Fruit fly (Drosophila melanogaster) whole organism, embryonic: ENCODE measurements around the gene yl.
A peak's percentile ranks its signal among the peaks of the same experiment; 100 is the strongest.

Source experiments
- CG10366 ChIP-seq: fragments of 200-800 bp; sonication (Bioruptor generic); IDR thresholded peaks from 2 replicates; pipeline ENCODE4 v1.3.6; 2022; ENCODE audit warnings: missing biosample characterization, missing genetic modification characterization
- CG10431 ChIP-seq: fragments of 200-800 bp; sonication (Bioruptor generic); optimal IDR thresholded peaks from 3 replicates; lab custom pipeline; 2018; ENCODE audit warnings: missing biosample characterization, mild to moderate bottlenecking, missing genetic modification characterization
- CG10543 ChIP-seq: fragments of 200-800 bp; sonication (Bioruptor generic); optimal IDR thresholded peaks from 3 replicates; lab custom pipeline; 2017; ENCODE audit warnings: missing biosample characterization, mild to moderate bottlenecking, missing genetic modification characterization, moderate library complexity
- CG10979 ChIP-seq: fragments of 200-800 bp; sonication (Bioruptor generic); optimal IDR thresholded peaks from 2 replicates; lab custom pipeline; 2018; ENCODE audit warnings: missing biosample characterization, mild to moderate bottlenecking, missing genetic modification characterization, moderate library complexity
- CG12219 ChIP-seq: fragments of 200-800 bp; sonication (Bioruptor generic); optimal IDR thresholded peaks from 3 replicates; lab custom pipeline; 2018; ENCODE audit warnings: missing biosample characterization, mild to moderate bottlenecking, missing genetic modification characterization
- CG1233 ChIP-seq: fragments of 200-800 bp; sonication (Bioruptor generic); optimal IDR thresholded peaks from 4 replicates; lab custom pipeline; 2018; ENCODE audit warnings: missing biosample characterization, mild to moderate bottlenecking, missing genetic modification characterization
- CG13424 ChIP-seq: fragments of 200-800 bp; sonication (Bioruptor generic); optimal IDR thresholded peaks from 2 replicates; lab custom pipeline; 2019; ENCODE audit warnings: missing biosample characterization, mild to moderate bottlenecking, missing genetic modification characterization, moderate library complexity
- CG15269 ChIP-seq: fragments of 200-800 bp; sonication (Bioruptor generic); optimal IDR thresholded peaks from 2 replicates; lab custom pipeline; 2018; ENCODE audit warnings: missing biosample characterization, mild to moderate bottlenecking, missing genetic modification characterization, moderate library complexity
- CG18011 ChIP-seq: fragments of 200-800 bp; sonication (Bioruptor generic); optimal IDR thresholded peaks from 2 replicates; lab custom pipeline; 2017; ENCODE audit warnings: missing biosample characterization, missing genetic modification characterization, mild to moderate bottlenecking, moderate library complexity, missing genotype
- CG3065 ChIP-seq: fragments of 200-800 bp; sonication (Bioruptor generic); optimal IDR thresholded peaks from 2 replicates; lab custom pipeline; 2016; ENCODE audit warnings: missing biosample characterization, missing genetic modification characterization
- CG31441 ChIP-seq: fragments of 200-800 bp; sonication (Bioruptor generic); IDR thresholded peaks from 2 replicates; pipeline ENCODE4 v1.3.6; 2022; ENCODE audit warnings: missing biosample characterization, missing genetic modification characterization
- CG4707 ChIP-seq: fragments of 200-800 bp; sonication (Bioruptor generic); optimal IDR thresholded peaks from 2 replicates; lab custom pipeline; 2018; ENCODE audit warnings: missing biosample characterization, mild to moderate bottlenecking, missing genetic modification characterization, moderate library complexity
- CG8478 ChIP-seq: fragments of >200 bp; optimal IDR thresholded peaks from 2 replicates; lab custom pipeline; 2018
- CG8765 ChIP-seq: fragments of 200-800 bp; sonication (Bioruptor generic); IDR thresholded peaks from 2 replicates; pipeline ENCODE4 v1.3.6; 2022; ENCODE audit warnings: missing biosample characterization, missing genetic modification characterization
- CG9437 ChIP-seq: fragments of 200-800 bp; sonication (Bioruptor generic); optimal IDR thresholded peaks from 2 replicates; lab custom pipeline; 2018; ENCODE audit warnings: missing biosample characterization, mild to moderate bottlenecking, missing genetic modification characterization
- CG9609 ChIP-seq: fragments of 200-800 bp; sonication (Bioruptor generic); optimal IDR thresholded peaks from 3 replicates; lab custom pipeline; 2016; ENCODE audit warnings: missing biosample characterization, missing genetic modification characterization
- CG9876 ChIP-seq: fragments of 200-800 bp; sonication (Bioruptor generic); optimal IDR thresholded peaks from 2 replicates; lab custom pipeline; 2016; ENCODE audit warnings: missing biosample characterization, missing genetic modification characterization
- D19B ChIP-seq: fragments of 200-800 bp; sonication (Bioruptor generic); optimal IDR thresholded peaks from 2 replicates; lab custom pipeline; 2017; ENCODE audit warnings: missing biosample characterization, mild to moderate bottlenecking, missing genetic modification characterization
- ERR ChIP-seq: fragments of 200-800 bp; sonication (Bioruptor generic); optimal IDR thresholded peaks from 2 replicates; lab custom pipeline; 2016; ENCODE audit warnings: missing biosample characterization, missing genetic modification characterization
- Eip74EF ChIP-seq, 2 experiments: fragments of 200-800 bp in 1 of 2; fragments of >200 bp in 1 of 2; sonication (Bioruptor generic) in 1 of 2; optimal IDR thresholded peaks; 2 replicates each; lab custom pipeline; 2017 to 2019; ENCODE audit warnings: missing biosample characterization in 2 of 2, missing genetic modification characterization in 2 of 2, mild to moderate bottlenecking in 1 of 2, moderate library complexity in 1 of 2
- Fer3 ChIP-seq: fragments of 200-800 bp; sonication (Bioruptor generic); optimal IDR thresholded peaks from 2 replicates; lab custom pipeline; 2018; ENCODE audit warnings: missing biosample characterization, mild to moderate bottlenecking, missing genetic modification characterization, moderate library complexity
- H15 ChIP-seq: fragments of 200-800 bp; sonication (Bioruptor generic); IDR thresholded peaks from 3 replicates; pipeline ENCODE4 v1.3.6; 2022; ENCODE audit warnings: missing biosample characterization, missing genetic modification characterization
- Kr ChIP-seq: fragments of 200-800 bp; sonication (Bioruptor generic); optimal IDR thresholded peaks from 2 replicates; lab custom pipeline; 2017; ENCODE audit warnings: missing biosample characterization, mild to moderate bottlenecking, missing genetic modification characterization
- Lhr ChIP-seq: fragments of 200-800 bp; sonication (Bioruptor generic); optimal IDR thresholded peaks from 3 replicates; lab custom pipeline; 2017; ENCODE audit warnings: mild to moderate bottlenecking, missing biosample characterization, missing genetic modification reagents, missing genetic modification characterization
- Med ChIP-seq: fragments of 200-800 bp; sonication (Bioruptor generic); peaks from one replicate; lab custom pipeline; 2016; ENCODE audit warnings: missing biosample characterization, missing genetic modification characterization, mild to moderate bottlenecking, inconsistent platforms, moderate library complexity
- Meics ChIP-seq: fragments of 200-800 bp; sonication (Bioruptor generic); optimal IDR thresholded peaks from 2 replicates; lab custom pipeline; 2017; ENCODE audit warnings: missing biosample characterization, mild to moderate bottlenecking, missing genetic modification characterization
- Nf-YC ChIP-seq: fragments of 200-800 bp; optimal IDR thresholded peaks from 3 replicates; lab custom pipeline; 2019; ENCODE audit warnings: missing biosample characterization, mild to moderate bottlenecking, missing genetic modification characterization, moderate library complexity
- Poxn ChIP-seq: fragments of 200-800 bp; sonication (Bioruptor generic); IDR thresholded peaks from 2 replicates; pipeline ENCODE4 v1.3.6; 2022; ENCODE audit warnings: missing biosample characterization, missing genetic modification characterization
- abd-A ChIP-seq: fragments of 200-800 bp; sonication (Bioruptor generic); optimal IDR thresholded peaks from 3 replicates; lab custom pipeline; 2019; ENCODE audit warnings: missing biosample characterization, mild to moderate bottlenecking, missing genetic modification characterization, moderate library complexity
- ac ChIP-seq: fragments of 200-800 bp; sonication (Bioruptor generic); optimal IDR thresholded peaks from 3 replicates; lab custom pipeline; 2017; ENCODE audit warnings: missing biosample characterization, mild to moderate bottlenecking, missing genetic modification characterization
- bbx ChIP-seq: fragments of 200-800 bp; sonication (Bioruptor generic); IDR thresholded peaks from 2 replicates; pipeline ENCODE4 v1.3.6; 2022; ENCODE audit warnings: missing biosample characterization, missing genetic modification characterization; ENCODE audit not compliant: partially characterized antibody
- ci ChIP-seq: fragments of 200-800 bp; sonication (Bioruptor generic); IDR thresholded peaks from 3 replicates; pipeline ENCODE4 v1.3.6; 2022; ENCODE audit warnings: missing biosample characterization, missing genetic modification characterization
- cwo ChIP-seq: fragments of 200-800 bp; sonication (Bioruptor generic); optimal IDR thresholded peaks from 3 replicates; lab custom pipeline; 2017; ENCODE audit warnings: missing biosample characterization, missing genetic modification characterization, mild to moderate bottlenecking, moderate library complexity, missing genetic modification reagents
- danr ChIP-seq: fragments of 200-800 bp; sonication (Bioruptor generic); IDR thresholded peaks from 2 replicates; pipeline ENCODE4 v1.3.6; 2022; ENCODE audit warnings: missing biosample characterization, missing genetic modification characterization
- dysf ChIP-seq: fragments of 200-800 bp; sonication (Bioruptor generic); IDR thresholded peaks from 3 replicates; pipeline ENCODE4 v1.3.6; 2022; ENCODE audit warnings: missing biosample characterization, missing genetic modification characterization
- esg ChIP-seq: fragments of 200-800 bp; sonication (Bioruptor generic); conservative IDR thresholded peaks from 2 replicates; pipeline ENCODE4 v1.3.6; 2022; ENCODE audit warnings: missing biosample characterization, missing genetic modification characterization
- gcm ChIP-seq: fragments of 200-800 bp; sonication (Bioruptor generic); optimal IDR thresholded peaks from 2 replicates; lab custom pipeline; 2019; ENCODE audit warnings: missing biosample characterization, mild to moderate bottlenecking, missing genetic modification characterization, moderate library complexity
- gsb ChIP-seq: fragments of 200-800 bp; sonication (Bioruptor generic); IDR thresholded peaks from 2 replicates; pipeline ENCODE4 v1.3.6; 2022; ENCODE audit warnings: missing biosample characterization, missing genetic modification characterization
- ham ChIP-seq: fragments of 200-800 bp; sonication (Bioruptor generic); IDR thresholded peaks from 2 replicates; pipeline ENCODE4 v1.3.6; 2022; ENCODE audit warnings: missing biosample characterization, missing genetic modification characterization
- ind ChIP-seq: fragments of 200-800 bp; sonication (Bioruptor generic); optimal IDR thresholded peaks from 3 replicates; lab custom pipeline; 2016; ENCODE audit warnings: missing biosample characterization, missing genetic modification characterization
- inv ChIP-seq: fragments of 200-800 bp; sonication (Bioruptor generic); IDR thresholded peaks from 2 replicates; pipeline ENCODE4 v1.3.6; 2022; ENCODE audit warnings: missing biosample characterization, missing genetic modification characterization; ENCODE audit not compliant: partially characterized antibody
- klu ChIP-seq: fragments of 200-800 bp; sonication (Bioruptor generic); IDR thresholded peaks from 2 replicates; pipeline ENCODE4 v1.3.6; 2022; ENCODE audit warnings: missing biosample characterization, missing genetic modification characterization
- kni ChIP-seq: fragments of 200-800 bp; sonication (Bioruptor generic); optimal IDR thresholded peaks from 3 replicates; lab custom pipeline; 2017; ENCODE audit warnings: mild to moderate bottlenecking, missing biosample characterization, missing genetic modification reagents, missing genetic modification characterization
- phol ChIP-seq: fragments of 200-800 bp; sonication (Bioruptor generic); optimal IDR thresholded peaks from 3 replicates; lab custom pipeline; 2018; ENCODE audit warnings: missing biosample characterization, mild to moderate bottlenecking, missing genetic modification characterization, moderate library complexity
- scrt ChIP-seq: fragments of 200-800 bp; sonication (Bioruptor generic); optimal IDR thresholded peaks from 2 replicates; lab custom pipeline; 2018; ENCODE audit warnings: missing biosample characterization, mild to moderate bottlenecking, missing genetic modification characterization, moderate library complexity
- sima ChIP-seq: fragments of 200-800 bp; sonication (Bioruptor generic); optimal IDR thresholded peaks from 2 replicates; lab custom pipeline; 2016; ENCODE audit warnings: missing biosample characterization, missing genetic modification characterization
- sna ChIP-seq: fragments of 200-800 bp; sonication (Bioruptor generic); IDR thresholded peaks from 2 replicates; pipeline ENCODE4 v1.3.6; 2022; ENCODE audit warnings: missing biosample characterization, missing genetic modification characterization; ENCODE audit not compliant: partially characterized antibody
- tup ChIP-seq: fragments of 200-800 bp; sonication (Bioruptor generic); optimal IDR thresholded peaks from 2 replicates; lab custom pipeline; 2016; ENCODE audit warnings: missing biosample characterization, mild to moderate bottlenecking, missing genetic modification characterization, moderate library complexity
- wek ChIP-seq: fragments of 200-800 bp; sonication (Bioruptor generic); optimal IDR thresholded peaks from 3 replicates; lab custom pipeline; 2018; ENCODE audit warnings: missing biosample characterization, mild to moderate bottlenecking, missing genetic modification characterization, moderate library complexity

The yl gene

dm6 chrX:14234468-14234867 lies 41.5 kb downstream of the yl start (continued):
- no peak for TF ChIP-seq CG13424
- TF ChIP-seq CG3065 (GFP tag; lab: Kevin White, UChicago): no peak
- TF ChIP-seq sima (GFP tag; lab: Kevin White, UChicago): no peak
- no peak for TF ChIP-seq CG8765
- TF ChIP-seq ac (GFP tag; lab: Kevin White, UChicago): peak; percentile 7
- TF ChIP-seq CG9609: no peak
- no peak for TF ChIP-seq danr (GFP tag; lab: Robert Waterston, UW)
- TF ChIP-seq inv: no peak
- TF ChIP-seq CG4707 (GFP tag; lab: Kevin White, UChicago): peak; percentile 20
- no peak for TF ChIP-seq Poxn (GFP tag; lab: Robert Waterston, UW)
- TF ChIP-seq wek: peak; percentile 74
- TF ChIP-seq ERR (GFP tag; lab: Kevin White, UChicago): no peak
- TF ChIP-seq scrt: no peak
- no peak for TF ChIP-seq klu (GFP tag; lab: Robert Waterston, UW)
- TF ChIP-seq CG10543 (GFP tag; lab: Kevin White, UChicago): no peak
- TF ChIP-seq ci (GFP tag; lab: Robert Waterston, UW): peak; percentile 54; the same call in 2 of the 3 replicates
- TF ChIP-seq Med: peak; percentile 53
- no peak for TF ChIP-seq CG18011 (GFP tag; lab: Kevin White, UChicago)
- peak; percentile 12 for TF ChIP-seq CG1233 (GFP tag; lab: Kevin White, UChicago)
- TF ChIP-seq Lhr (GFP tag; lab: Kevin White, UChicago): no peak
- TF ChIP-seq H15 (GFP tag; lab: Robert Waterston, UW): no peak
- TF ChIP-seq CG12219: peak; percentile 25
- TF ChIP-seq Kr (GFP tag; lab: Kevin White, UChicago): no peak
- TF ChIP-seq CG10979 (tag; lab: Kevin White, UChicago): no peak
- no peak for TF ChIP-seq gsb (GFP tag; lab: Robert Waterston, UW)
- no peak for TF ChIP-seq dysf (GFP tag; lab: Robert Waterston, UW)
- no peak for TF ChIP-seq cwo (GFP tag; lab: Kevin White, UChicago)
- no peak for TF ChIP-seq Fer3 (tag; lab: Kevin White, UChicago)
- no peak for TF ChIP-seq CG8478 (lab: Kevin White, UChicago)
- TF ChIP-seq Nf-YC (tag; lab: Kevin White, UChicago): no peak
- no peak for TF ChIP-seq Meics (GFP tag; lab: Kevin White, UChicago)
- TF ChIP-seq CG10366 (GFP tag; lab: Robert Waterston, UW): no peak
- TF ChIP-seq tup (GFP tag; lab: Kevin White, UChicago): no peak
- peak; percentile 49 for TF ChIP-seq CG10431
- TF ChIP-seq abd-A (tag; lab: Kevin White, UChicago): no peak
- peak; percentile 58 for TF ChIP-seq gcm
- TF ChIP-seq CG9437 (GFP tag; lab: Kevin White, UChicago): peak; percentile 30
- TF ChIP-seq CG9876 (GFP tag; lab: Kevin White, UChicago): no peak
- no peak for TF ChIP-seq esg
- no peak for TF ChIP-seq CG15269 (tag; lab: Kevin White, UChicago)
- TF ChIP-seq kni (GFP tag; lab: Kevin White, UChicago): no peak
- no peak for TF ChIP-seq Eip74EF (GFP tag; optimal IDR thresholded peaks at IDR 0.05; lab: Kevin White, UChicago)
- TF ChIP-seq D19B (GFP tag; lab: Kevin White, UChicago): no peak
- TF ChIP-seq phol (tag; lab: Kevin White, UChicago): no peak
- TF ChIP-seq ind (GFP tag; lab: Kevin White, UChicago): no peak
- 0 out of 2 replicates have a peak, but pooled peaks have one; percentile 18 for TF ChIP-seq CG31441 (GFP tag; lab: Robert Waterston, UW)
- TF ChIP-seq ham (GFP tag; lab: Robert Waterston, UW): no peak
- TF ChIP-seq sna (GFP tag; lab: Robert Waterston, UW): no peak
- no peak for TF ChIP-seq bbx (GFP tag; lab: Robert Waterston, UW)
